Fruit fly (Drosophila melanogaster): ENCODE measurements around the gene RnpS1.

RnpS1 gene

DNA sequence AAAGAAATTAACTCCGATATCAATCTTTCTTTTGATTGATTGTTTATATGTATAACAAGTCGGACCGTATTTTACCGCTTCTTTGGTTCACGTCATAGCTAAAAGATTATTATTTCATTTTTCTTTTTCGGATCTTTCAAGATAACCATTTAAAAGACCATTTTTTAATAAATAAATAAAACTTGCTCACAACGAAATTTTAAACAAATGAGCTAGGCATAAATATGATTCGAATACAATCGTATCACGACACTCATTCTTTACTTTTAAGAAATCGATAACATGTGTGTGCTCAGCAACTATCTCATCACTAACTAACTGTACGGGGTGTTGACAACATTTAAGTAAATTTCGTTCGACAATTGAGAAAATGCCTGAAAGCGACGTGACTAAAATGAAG, 47.5 kb upstream of the RnpS1 start, which contains the start of gene CG8149 (continued):
- TF ChIP-seq jigr1 (GFP tag; IDR thresholded peaks at IDR 0.05) = no peak
- TF ChIP-seq zen2 (GFP tag; IDR thresholded peaks at IDR 0.05; ENCODE audit: partially characterized antibody) = peak; percentile 95
- TF ChIP-seq D19A (tag; optimal IDR thresholded peaks at IDR 0.05) = peak; percentile 13
- no peak for TF ChIP-seq CG1024 (GFP tag; IDR thresholded peaks at IDR 0.05)
- no peak for TF ChIP-seq repo (GFP tag; optimal IDR thresholded peaks at IDR 0.05)
- peak; percentile 95 for TF ChIP-seq Bgb (GFP tag; IDR thresholded peaks at IDR 0.05; ENCODE audit: partially characterized antibody)
- TF ChIP-seq wek (GFP tag; optimal IDR thresholded peaks at IDR 0.05) = no peak
- no peak for TF ChIP-seq CG3163 (GFP tag; optimal IDR thresholded peaks at IDR 0.05)
- TF ChIP-seq CG15011 (GFP tag; optimal IDR thresholded peaks at IDR 0.05) = no peak
- TF ChIP-seq wdn (GFP tag; IDR thresholded peaks at IDR 0.05) = no peak
- no peak for TF ChIP-seq jing (GFP tag; optimal IDR thresholded peaks at IDR 0.05)
- TF ChIP-seq ab (GFP tag; optimal IDR thresholded peaks at IDR 0.05) = no peak
- no peak for TF ChIP-seq CG1792 (GFP tag; optimal IDR thresholded peaks at IDR 0.05)
- TF ChIP-seq hb (GFP tag; IDR thresholded peaks at IDR 0.05; ENCODE audit: partially characterized antibody) = peak; percentile 86
- no peak for TF ChIP-seq kah (GFP tag; optimal IDR thresholded peaks at IDR 0.05)
- TF ChIP-seq Lhr (GFP tag; optimal IDR thresholded peaks at IDR 0.05) = peak; percentile 51
- TF ChIP-seq CG11560 (tag; IDR thresholded peaks at IDR 0.05) = peak; percentile 93
- TF ChIP-seq Trl (optimal IDR thresholded peaks at IDR 0.05) = no peak
- TF ChIP-seq Trl (GFP tag; optimal IDR thresholded peaks at IDR 0.05) = no peak
- no peak for TF ChIP-seq CG9215 (GFP tag; IDR thresholded peaks at IDR 0.05)
- TF ChIP-seq tap (tag; optimal IDR thresholded peaks at IDR 0.05) = no peak
- peak; percentile 21 for TF ChIP-seq HmgZ (tag; optimal IDR thresholded peaks at IDR 0.05)
- TF ChIP-seq CG11085 (GFP tag; IDR thresholded peaks at IDR 0.05) = no peak
- TF ChIP-seq tx (GFP tag; optimal IDR thresholded peaks at IDR 0.05) = no peak
- TF ChIP-seq dpn (GFP tag; optimal IDR thresholded peaks at IDR 0.05) = no peak
- no peak for TF ChIP-seq Xbp1 (GFP tag; optimal IDR thresholded peaks at IDR 0.05)
- peak; percentile 6 for TF ChIP-seq unpg (GFP tag; optimal IDR thresholded peaks at IDR 0.05)
- TF ChIP-seq CG43689 (GFP tag; IDR thresholded peaks at IDR 0.05) = no peak
- TF ChIP-seq CG32532 (GFP tag; IDR thresholded peaks at IDR 0.05) = no peak
- no peak for TF ChIP-seq ranshi (GFP tag; IDR thresholded peaks at IDR 0.05)
- TF ChIP-seq run (tag; optimal IDR thresholded peaks at IDR 0.05) = no peak
- no peak for TF ChIP-seq CG14441 (GFP tag; IDR thresholded peaks at IDR 0.05)
- TF ChIP-seq usp (GFP tag; optimal IDR thresholded peaks at IDR 0.05) = no peak
- TF ChIP-seq Fer1 (GFP tag; optimal IDR thresholded peaks at IDR 0.05) = peak; percentile 25
- peak; percentile 1 for TF ChIP-seq CHES-1-like (GFP tag; optimal IDR thresholded peaks at IDR 0.05)
- TF ChIP-seq CG14710 (tag; optimal IDR thresholded peaks at IDR 0.05) = peak; percentile 86
- peak; percentile 3 for TF ChIP-seq Meics (GFP tag; optimal IDR thresholded peaks at IDR 0.05)
- TF ChIP-seq Neu2 (GFP tag; optimal IDR thresholded peaks at IDR 0.05; ENCODE audit: borderline replicate concordance) = no peak
- no peak for TF ChIP-seq tin (GFP tag; optimal IDR thresholded peaks at IDR 0.05)
- no peak for TF ChIP-seq yki (optimal IDR thresholded peaks at IDR 0.05)
- TF ChIP-seq Ada2b (GFP tag; IDR thresholded peaks at IDR 0.05) = no peak
- no peak for TF ChIP-seq crol (GFP tag; IDR thresholded peaks at IDR 0.05)
- peak; percentile 97 for TF ChIP-seq unc-4 (GFP tag; IDR thresholded peaks at IDR 0.05; ENCODE audit: partially characterized antibody)
- TF ChIP-seq ham (GFP tag; IDR thresholded peaks at IDR 0.05) = no peak
- TF ChIP-seq CG5953 (GFP tag; IDR thresholded peaks at IDR 0.05) = no peak
- peak; percentile 50 for TF ChIP-seq dm (GFP tag; optimal IDR thresholded peaks at IDR 0.05)
- TF ChIP-seq CG34422 (GFP tag; IDR thresholded peaks at IDR 0.05) = no peak
- no peak for TF ChIP-seq fu2 (GFP tag; optimal IDR thresholded peaks at IDR 0.05)
- no peak for TF ChIP-seq pho (GFP tag; optimal IDR thresholded peaks at IDR 0.05)
- no peak for TF ChIP-seq cad (GFP tag; optimal IDR thresholded peaks at IDR 0.05)
- peak; percentile 85 for TF ChIP-seq mld (GFP tag; IDR thresholded peaks at IDR 0.05; ENCODE audit: partially characterized antibody)
- no peak for TF ChIP-seq ems (GFP tag; optimal IDR thresholded peaks at IDR 0.05)
- no peak for TF ChIP-seq bsh (GFP tag; optimal IDR thresholded peaks at IDR 0.05)
- no peak for TF ChIP-seq CG10321 (GFP tag; IDR thresholded peaks at IDR 0.05)
